Worm (Caenorhabditis elegans) whole organism, midembryonic: ENCODE measurements around the gene inx-6.

Experiments used
- T22C8.4 ChIP-seq: fragments of 200-800 bp; sonication (Bioruptor generic); IDR thresholded peaks from 2 replicates; pipeline ENCODE4 v1.3.6; 2022; ENCODE audit warnings: missing genetic modification characterization, missing compliant biosample characterization
- cog-1 ChIP-seq: sonication (generic microtip); optimal IDR thresholded peaks from 2 replicates; lab custom pipeline; 2016; ENCODE audit warnings: missing genetic modification characterization, missing compliant biosample characterization
- flt-1 ChIP-seq: fragments of 200-800 bp; sonication (Bioruptor generic); IDR thresholded peaks from 2 replicates; pipeline ENCODE4 v1.3.6; 2022; ENCODE audit warnings: missing genetic modification characterization, missing compliant biosample characterization
- klf-2 ChIP-seq: fragments of 200-800 bp; sonication (Bioruptor generic); conservative IDR thresholded peaks from 2 replicates; pipeline ENCODE4 v1.3.6; 2022; ENCODE audit warnings: missing genetic modification reagents, missing genetic modification characterization, missing compliant biosample characterization
- med-1 ChIP-seq: sonication (generic microtip); optimal IDR thresholded peaks from 2 replicates; lab custom pipeline; 2017; ENCODE audit warnings: missing genetic modification characterization, mild to moderate bottlenecking, missing compliant biosample characterization, antibody characterized with exemption, missing genetic modification reagents; ENCODE audit not compliant: insufficient read depth
- ref-1 ChIP-seq: fragments of 200-800 bp; sonication (Bioruptor generic); conservative IDR thresholded peaks from 2 replicates; pipeline ENCODE4 v1.3.6; 2022; ENCODE audit warnings: missing genetic modification reagents, missing genetic modification characterization, missing compliant biosample characterization
- tab-1 ChIP-seq: fragments of 200-800 bp; sonication (Bioruptor generic); IDR thresholded peaks from 2 replicates; pipeline ENCODE4 v1.3.6; 2022; ENCODE audit warnings: missing genetic modification characterization, missing compliant biosample characterization
- ztf-23 ChIP-seq: fragments of 200-800 bp; sonication (Bioruptor generic); IDR thresholded peaks from 2 replicates; pipeline ENCODE4 v1.3.6; 2022; ENCODE audit warnings: missing genetic modification reagents, missing genetic modification characterization, missing compliant biosample characterization
- ztf-29 ChIP-seq: fragments of 200-800 bp; sonication (Bioruptor generic); IDR thresholded peaks from 2 replicates; pipeline ENCODE4 v1.3.6; 2022; ENCODE audit warnings: missing genetic modification reagents, missing genetic modification characterization, missing compliant biosample characterization

Gene inx-6

ce11 chrIV:12783165-12783564, 36.8 kb downstream of the inx-6 start:
- no peak for TF ChIP-seq tab-1 (GFP tag; lab: Robert Waterston, UW)
- TF ChIP-seq ref-1 (GFP tag; lab: Robert Waterston, UW) = no peak
- no peak for TF ChIP-seq ztf-29 (GFP tag; lab: Robert Waterston, UW)
- no peak for TF ChIP-seq ztf-23
- TF ChIP-seq flt-1 (GFP tag; lab: Robert Waterston, UW) = no peak
- no peak for TF ChIP-seq cog-1
- TF ChIP-seq med-1 (GFP tag; lab: Kevin White, UChicago) = no peak
- TF ChIP-seq T22C8.4 (GFP tag; lab: Robert Waterston, UW) = no peak

- TF ChIP-seq tab-1 (GFP tag; lab: Robert Waterston, UW) (no peak), ref-1 (GFP tag; lab: Robert Waterston, UW) (no peak), cog-1 (no peak), flt-1 (GFP tag; lab: Robert Waterston, UW) (no peak), ztf-29 (GFP tag; lab: Robert Waterston, UW) (no peak), med-1 (GFP tag; lab: Kevin White, UChicago) (no peak), T22C8.4 (GFP tag; lab: Robert Waterston, UW) (no peak), ztf-23 (no peak), klf-2 (GFP tag; lab: Robert Waterston, UW) (no peak)
Observed at ce11 chrIV:12785988-12786387, 39.6 kb downstream of the inx-6 start.

- TF ChIP-seq T22C8.4 (GFP tag; lab: Robert Waterston, UW) (no peak), ref-1 (GFP tag; lab: Robert Waterston, UW) (no peak), cog-1 (no peak), flt-1 (GFP tag; lab: Robert Waterston, UW) (no peak), tab-1 (GFP tag; lab: Robert Waterston, UW) (no peak), klf-2 (GFP tag; lab: Robert Waterston, UW) (no peak), ztf-23 (no peak), med-1 (GFP tag; lab: Kevin White, UChicago) (no peak), ztf-29 (GFP tag; lab: Robert Waterston, UW) (no peak)
Observed at ce11 chrIV:12789088-12789487, 42.7 kb downstream of the inx-6 start, which contains the start of gene F07C6.3. Gene F07C6.3 (plus strand): TSS chrIV:12789235.

- TF ChIP-seq klf-2 (GFP tag; lab: Robert Waterston, UW) (no peak), med-1 (GFP tag; lab: Kevin White, UChicago) (no peak), ztf-29 (GFP tag; lab: Robert Waterston, UW) (no peak)
Observed at ce11 chrIV:12790871-12791270, 44.5 kb downstream of the inx-6 start, which contains the start of gene F07C6.2. Gene F07C6.2 (plus strand): TSS chrIV:12791171.

ce11 chrIV:12792494-12792893, 46.1 kb downstream of the inx-6 start, which contains the start of gene F07C6.6:
Gene F07C6.6 (plus strand): TSS chrIV:12792794.
- TF ChIP-seq T22C8.4 (GFP tag; lab: Robert Waterston, UW) = no peak
- TF ChIP-seq cog-1 = no peak
- no peak for TF ChIP-seq flt-1 (GFP tag; lab: Robert Waterston, UW)
- no peak for TF ChIP-seq ztf-29 (GFP tag; lab: Robert Waterston, UW)
- TF ChIP-seq tab-1 (GFP tag; lab: Robert Waterston, UW) = no peak
- TF ChIP-seq ztf-23 = no peak
- TF ChIP-seq ref-1 (GFP tag; lab: Robert Waterston, UW) = no peak
- TF ChIP-seq med-1 (GFP tag; lab: Kevin White, UChicago) = no peak
- no peak for TF ChIP-seq klf-2 (GFP tag; lab: Robert Waterston, UW)

ce11 chrIV:12793621-12794020, 47.2 kb downstream of the inx-6 start, which contains the start of gene pin-2:
Gene pin-2 (plus strand): TSS chrIV:12793847.
- TF ChIP-seq flt-1 (GFP tag; lab: Robert Waterston, UW) (no peak), cog-1 (no peak), ref-1 (GFP tag; lab: Robert Waterston, UW) (no peak), klf-2 (GFP tag; lab: Robert Waterston, UW) (no peak), ztf-23 (no peak), tab-1 (GFP tag; lab: Robert Waterston, UW) (no peak), T22C8.4 (GFP tag; lab: Robert Waterston, UW) (no peak), med-1 (GFP tag; lab: Kevin White, UChicago) (no peak), ztf-29 (GFP tag; lab: Robert Waterston, UW) (no peak)

- no peak for TF ChIP-seq T22C8.4 (GFP tag; lab: Robert Waterston, UW)
- TF ChIP-seq ref-1 (GFP tag; lab: Robert Waterston, UW) = no peak
- no peak for TF ChIP-seq med-1 (GFP tag; lab: Kevin White, UChicago)
- no peak for TF ChIP-seq ztf-29 (GFP tag; lab: Robert Waterston, UW)
- no peak for TF ChIP-seq tab-1 (GFP tag; lab: Robert Waterston, UW)
- TF ChIP-seq flt-1 (GFP tag; lab: Robert Waterston, UW) = no peak
- TF ChIP-seq cog-1 = no peak
- TF ChIP-seq klf-2 (GFP tag; lab: Robert Waterston, UW) = no peak
- TF ChIP-seq ztf-23 = no peak
Observed at ce11 chrIV:12795371-12795936, 49.1 kb downstream of the inx-6 start.

ce11 chrIV:12796811-12797210, 50.4 kb downstream of the inx-6 start:
- no peak for TF ChIP-seq klf-2 (GFP tag; lab: Robert Waterston, UW)
- TF ChIP-seq cog-1 = no peak
- TF ChIP-seq med-1 (GFP tag; lab: Kevin White, UChicago) = no peak
- TF ChIP-seq ztf-23 = no peak
- no peak for TF ChIP-seq flt-1 (GFP tag; lab: Robert Waterston, UW)
- no peak for TF ChIP-seq tab-1 (GFP tag; lab: Robert Waterston, UW)
- TF ChIP-seq T22C8.4 (GFP tag; lab: Robert Waterston, UW) = no peak
- no peak for TF ChIP-seq ref-1 (GFP tag; lab: Robert Waterston, UW)
